Fruit fly (Drosophila melanogaster): ENCODE measurements around the gene CG7824.

Gene CG7824

dm6 chr3R:29857228-29857627 is 1.5 kb downstream of the CG7824 start, which contains the start of gene dgt1:
dgt1 (minus strand) TSS chr3R:29857491.
- TF ChIP-seq ara (GFP tag; IDR thresholded peaks at IDR 0.05) (no peak), bab2 (GFP tag; optimal IDR thresholded peaks at IDR 0.05) (no peak), Dfd (GFP tag; optimal IDR thresholded peaks at IDR 0.05) (no peak), CG43689 (GFP tag; IDR thresholded peaks at IDR 0.05) (no peak), Scr (GFP tag; IDR thresholded peaks at IDR 0.05; ENCODE audit: partially characterized antibody) (no peak), Rx (GFP tag; IDR thresholded peaks at IDR 0.05) (no peak), eyg (GFP tag; optimal IDR thresholded peaks at IDR 0.05) (no peak), CG10959 (GFP tag; IDR thresholded peaks at IDR 0.05) (no peak), esg (GFP tag; conservative IDR thresholded peaks at IDR 0.05) (no peak), CG33213 (GFP tag; optimal IDR thresholded peaks at IDR 0.05) (no peak), jumu (GFP tag; optimal IDR thresholded peaks at IDR 0.05) (no peak), abd-A (tag; optimal IDR thresholded peaks at IDR 0.05) (no peak), GATAe (GFP tag; conservative IDR thresholded peaks at IDR 0.05) (no peak), CG11695 (GFP tag; IDR thresholded peaks at IDR 0.05) (no peak), CG7963 (GFP tag; IDR thresholded peaks at IDR 0.05; ENCODE audit: partially characterized antibody) (no peak), CG13287 (GFP tag; IDR thresholded peaks at IDR 0.05; ENCODE audit: partially characterized antibody) (peak; percentile 32; the same call in 1 of the 2 replicates), slou (GFP tag; optimal IDR thresholded peaks at IDR 0.05) (no peak), BEAF-32 (GFP tag; optimal IDR thresholded peaks at IDR 0.05) (peak; percentile 38), HLHmδ (GFP tag; optimal IDR thresholded peaks at IDR 0.05) (no peak), Doc2 (GFP tag; IDR thresholded peaks at IDR 0.05) (no peak), sr (GFP tag; IDR thresholded peaks at IDR 0.05) (no peak), CG2116 (GFP tag; optimal IDR thresholded peaks at IDR 0.05) (peak; percentile 29), CG14050 (GFP tag; IDR thresholded peaks at IDR 0.05) (no peak), Nf-YA (GFP tag; IDR thresholded peaks at IDR 0.05) (no peak), CG6654 (GFP tag; optimal IDR thresholded peaks at IDR 0.05) (no peak), CG17568 (GFP tag; optimal IDR thresholded peaks at IDR 0.05) (no peak), lab (GFP tag; optimal IDR thresholded peaks at IDR 0.05) (no peak), Med (GFP tag) (peak; percentile 69), ci (GFP tag; IDR thresholded peaks at IDR 0.05) (peak; percentile 52; the same call in 1 of the 3 replicates), CG12104 (GFP tag; optimal IDR thresholded peaks at IDR 0.05) (no peak), prd (optimal IDR thresholded peaks at IDR 0.05) (no peak), prd (GFP tag; IDR thresholded peaks at IDR 0.05) (no peak), Usf (GFP tag; optimal IDR thresholded peaks at IDR 0.05) (no peak), Sox100B (GFP tag; optimal IDR thresholded peaks at IDR 0.05) (no peak), gro (GFP tag; optimal IDR thresholded peaks at IDR 0.05) (no peak), pan (optimal IDR thresholded peaks at IDR 0.05) (no peak), pan (GFP tag; optimal IDR thresholded peaks at IDR 0.05 in 1 of 2, IDR thresholded peaks at IDR 0.05 in 1 of 2) (no peak), CG15601 (tag; optimal IDR thresholded peaks at IDR 0.05) (no peak), CG13296 (GFP tag; optimal IDR thresholded peaks at IDR 0.05) (no peak), pzg (GFP tag; optimal IDR thresholded peaks at IDR 0.05) (peak; percentile 89), trem (tag; optimal IDR thresholded peaks at IDR 0.05) (peak; percentile 41), fu2 (GFP tag; optimal IDR thresholded peaks at IDR 0.05) (no peak), CG9876 (GFP tag; optimal IDR thresholded peaks at IDR 0.05) (no peak), CG2712 (tag; optimal IDR thresholded peaks at IDR 0.05) (no peak), Sry-δ (GFP tag; optimal IDR thresholded peaks at IDR 0.05) (peak; percentile 20), Kr (GFP tag; optimal IDR thresholded peaks at IDR 0.05) (no peak), CG8944 (GFP tag; optimal IDR thresholded peaks at IDR 0.05) (no peak), odd (GFP tag; optimal IDR thresholded peaks at IDR 0.05) (no peak), CG15011 (GFP tag; optimal IDR thresholded peaks at IDR 0.05) (no peak), Antp (GFP tag; optimal IDR thresholded peaks at IDR 0.05) (no peak), Lpt (GFP tag; optimal IDR thresholded peaks at IDR 0.05) (no peak), CG7839 (tag; optimal IDR thresholded peaks at IDR 0.05) (no peak), gfzf (GFP tag; optimal IDR thresholded peaks at IDR 0.05) (peak; percentile 93)
